Worm (Caenorhabditis elegans) whole organism, early embryonic: ENCODE results near the gene zip-6.

Experiments used
- B0310.2 ChIP-seq: sonication (generic microtip); optimal IDR thresholded peaks from 2 replicates; lab custom pipeline; 2016; ENCODE audit warnings: mild to moderate bottlenecking, missing genetic modification characterization, missing compliant biosample characterization
- tbx-11 ChIP-seq: fragments of 200-800 bp; sonication (Bioruptor generic); IDR thresholded peaks from 2 replicates; pipeline ENCODE4 v1.3.6; 2022; ENCODE audit warnings: missing genetic modification characterization, missing compliant biosample characterization

DNA sequence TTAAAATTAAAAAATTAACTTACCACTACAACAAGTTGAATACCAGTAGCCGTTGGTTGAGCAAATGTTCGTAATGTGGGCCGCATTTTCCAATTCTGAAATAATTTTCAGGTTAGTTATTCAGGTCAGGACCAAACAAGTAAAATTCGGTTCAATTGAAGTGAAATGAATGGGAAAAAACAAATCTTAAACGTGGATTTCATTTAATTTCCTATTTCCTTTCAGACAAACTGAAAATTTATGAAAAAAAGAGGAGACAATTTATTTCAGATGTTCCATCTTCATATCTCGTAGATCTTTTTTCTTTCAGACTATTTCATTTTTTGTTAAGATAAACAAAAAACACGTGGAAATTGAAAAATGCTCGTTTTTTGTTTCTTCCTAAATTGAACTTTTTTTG lies 23.4 kb upstream of the zip-6 start, which contains the start of gene C05C12.6:
- TF ChIP-seq B0310.2 (tag; lab: Kevin White, UChicago) (no peak), tbx-11 (GFP tag; lab: Robert Waterston, UW) (no peak)
